Fruit fly (Drosophila melanogaster) whole organism, embryonic: ENCODE results near the gene Atg8b.
A peak's percentile ranks its signal among the peaks of the same experiment; 100 is the strongest.

Experiments used
- Awh ChIP-seq: fragments of 200-800 bp; sonication (Bioruptor generic); IDR thresholded peaks from 2 replicates; pipeline ENCODE4, ENCODE4 v1.3.6; 2022; ENCODE audit warnings: missing biosample characterization, missing genetic modification characterization
- BEAF-32 ChIP-seq: fragments of 200-800 bp; sonication (Bioruptor generic); optimal IDR thresholded peaks from 3 replicates; lab custom pipeline; 2017; ENCODE audit warnings: missing biosample characterization, missing genetic modification characterization, mild to moderate bottlenecking, moderate library complexity, missing genetic modification reagents
- Bgb ChIP-seq: fragments of 200-800 bp; sonication (Bioruptor generic); IDR thresholded peaks from 2 replicates; pipeline ENCODE4 v1.3.6; 2022; ENCODE audit warnings: missing biosample characterization, missing genetic modification characterization; ENCODE audit not compliant: partially characterized antibody
- Bteb2 ChIP-seq: fragments of 200-800 bp; sonication (Bioruptor generic); optimal IDR thresholded peaks from 2 replicates; lab custom pipeline; 2016; ENCODE audit warnings: missing biosample characterization, missing genetic modification characterization
- CG11504 ChIP-seq: fragments of 200-800 bp; sonication (Bioruptor generic); optimal IDR thresholded peaks from 3 replicates; lab custom pipeline; 2019; ENCODE audit warnings: missing biosample characterization, mild to moderate bottlenecking, missing genetic modification characterization, moderate library complexity
- CG12659 ChIP-seq: fragments of 200-800 bp; sonication (Bioruptor generic); optimal IDR thresholded peaks from 3 replicates; lab custom pipeline; 2017; ENCODE audit warnings: mild to moderate bottlenecking, missing biosample characterization, missing genetic modification reagents, missing genetic modification characterization
- CG15479 ChIP-seq: fragments of 200-800 bp; sonication (Bioruptor generic); optimal IDR thresholded peaks from 3 replicates; lab custom pipeline; 2019; ENCODE audit warnings: missing biosample characterization, mild to moderate bottlenecking, missing genetic modification characterization, moderate library complexity
- CG15601 ChIP-seq: fragments of 200-800 bp; sonication (Bioruptor generic); optimal IDR thresholded peaks from 3 replicates; lab custom pipeline; 2019; ENCODE audit warnings: missing biosample characterization, mild to moderate bottlenecking, missing genetic modification characterization, moderate library complexity
- CG2120 ChIP-seq: fragments of 200-800 bp; sonication (Bioruptor generic); optimal IDR thresholded peaks from 3 replicates; lab custom pipeline; 2016; ENCODE audit warnings: missing biosample characterization, missing genetic modification characterization
- CG2678 ChIP-seq: fragments of 200-800 bp; sonication (Bioruptor generic); optimal IDR thresholded peaks from 3 replicates; lab custom pipeline; 2019; ENCODE audit warnings: missing biosample characterization, mild to moderate bottlenecking, missing genetic modification characterization, moderate library complexity
- CG2712 ChIP-seq: fragments of 200-800 bp; optimal IDR thresholded peaks from 3 replicates; lab custom pipeline; 2019; ENCODE audit warnings: missing biosample characterization, mild to moderate bottlenecking, missing genetic modification characterization, moderate library complexity
- CG30020 ChIP-seq: fragments of 200-800 bp; optimal IDR thresholded peaks from 2 replicates; lab custom pipeline; 2019; ENCODE audit warnings: missing biosample characterization, mild to moderate bottlenecking, missing genetic modification characterization, moderate library complexity
- CG3281 ChIP-seq: fragments of 200-800 bp; sonication (Bioruptor generic); optimal IDR thresholded peaks from 3 replicates; lab custom pipeline; 2017; ENCODE audit warnings: missing biosample characterization, mild to moderate bottlenecking, missing genetic modification characterization
- CG34376 ChIP-seq: fragments of 200-800 bp; sonication (Bioruptor generic); optimal IDR thresholded peaks from 2 replicates; lab custom pipeline; 2018; ENCODE audit warnings: missing biosample characterization, mild to moderate bottlenecking, missing genetic modification characterization
- CG4360 ChIP-seq: fragments of 200-800 bp; sonication (Bioruptor generic); IDR thresholded peaks from 2 replicates; pipeline ENCODE4 v1.3.6; 2022; ENCODE audit warnings: missing biosample characterization, missing genetic modification characterization
- CG4707 ChIP-seq: fragments of 200-800 bp; sonication (Bioruptor generic); optimal IDR thresholded peaks from 2 replicates; lab custom pipeline; 2018; ENCODE audit warnings: missing biosample characterization, mild to moderate bottlenecking, missing genetic modification characterization, moderate library complexity
- CG6765 ChIP-seq: fragments of 200-800 bp; sonication (Bioruptor generic); optimal IDR thresholded peaks from 3 replicates; lab custom pipeline; 2017; ENCODE audit warnings: missing biosample characterization, mild to moderate bottlenecking, missing genetic modification characterization
- CG7987 ChIP-seq: fragments of 200-800 bp; sonication (Bioruptor generic); optimal IDR thresholded peaks from 2 replicates; lab custom pipeline; 2018; ENCODE audit warnings: missing biosample characterization, mild to moderate bottlenecking, missing genetic modification characterization, moderate library complexity
- CG9437 ChIP-seq: fragments of 200-800 bp; sonication (Bioruptor generic); optimal IDR thresholded peaks from 2 replicates; lab custom pipeline; 2018; ENCODE audit warnings: missing biosample characterization, mild to moderate bottlenecking, missing genetic modification characterization
- D19A ChIP-seq: fragments of 200-800 bp; optimal IDR thresholded peaks from 3 replicates; lab custom pipeline; 2019; ENCODE audit warnings: missing biosample characterization, mild to moderate bottlenecking, missing genetic modification characterization, moderate library complexity
- Eip74EF ChIP-seq, 2 experiments: fragments of 200-800 bp in 1 of 2; fragments of >200 bp in 1 of 2; sonication (Bioruptor generic) in 1 of 2; optimal IDR thresholded peaks; 2 replicates each; lab custom pipeline; 2017 to 2019; ENCODE audit warnings: missing biosample characterization in 2 of 2, missing genetic modification characterization in 2 of 2, mild to moderate bottlenecking in 1 of 2, moderate library complexity in 1 of 2
- HLHmδ ChIP-seq: fragments of 200-800 bp; sonication (Bioruptor generic); optimal IDR thresholded peaks from 2 replicates; lab custom pipeline; 2018; ENCODE audit warnings: missing biosample characterization, mild to moderate bottlenecking, missing genetic modification characterization, moderate library complexity
- HmgZ ChIP-seq: fragments of 200-800 bp; sonication (Bioruptor generic); optimal IDR thresholded peaks from 2 replicates; lab custom pipeline; 2018; ENCODE audit warnings: missing biosample characterization, mild to moderate bottlenecking, missing genetic modification characterization
- Myb ChIP-seq: fragments of 200-800 bp; sonication (Bioruptor generic); optimal IDR thresholded peaks from 2 replicates; lab custom pipeline; 2016; ENCODE audit warnings: missing biosample characterization, missing genetic modification characterization
- NC2β ChIP-seq: fragments of 200-800 bp; sonication (Bioruptor generic); optimal IDR thresholded peaks from 2 replicates; lab custom pipeline; 2016; ENCODE audit warnings: missing biosample characterization, missing genetic modification characterization
- PHDP ChIP-seq: fragments of 200-800 bp; sonication (Bioruptor generic); optimal IDR thresholded peaks from 3 replicates; lab custom pipeline; 2018; ENCODE audit warnings: missing biosample characterization, mild to moderate bottlenecking, missing genetic modification characterization, moderate library complexity
- Spps ChIP-seq: fragments of 200-800 bp; sonication (Bioruptor generic); optimal IDR thresholded peaks from 2 replicates; lab custom pipeline; 2018; ENCODE audit warnings: missing biosample characterization, mild to moderate bottlenecking, missing genetic modification characterization
- Sry-δ ChIP-seq: fragments of 200-800 bp; sonication (Bioruptor generic); optimal IDR thresholded peaks from 2 replicates; lab custom pipeline; 2016; ENCODE audit warnings: missing biosample characterization, missing genetic modification characterization
- Xbp1 ChIP-seq: fragments of 200-800 bp; sonication (Bioruptor generic); optimal IDR thresholded peaks from 3 replicates; lab custom pipeline; 2016; ENCODE audit warnings: missing biosample characterization, mild to moderate bottlenecking, missing genetic modification characterization
- Xrp1 ChIP-seq: fragments of 200-800 bp; sonication (Bioruptor generic); IDR thresholded peaks from 2 replicates; pipeline ENCODE4 v1.3.6; 2022; ENCODE audit warnings: missing biosample characterization, missing genetic modification characterization
- ac ChIP-seq: fragments of 200-800 bp; sonication (Bioruptor generic); optimal IDR thresholded peaks from 3 replicates; lab custom pipeline; 2017; ENCODE audit warnings: missing biosample characterization, mild to moderate bottlenecking, missing genetic modification characterization
- caup ChIP-seq: fragments of 200-800 bp; sonication (Bioruptor generic); optimal IDR thresholded peaks from 3 replicates; lab custom pipeline; 2017; ENCODE audit warnings: missing biosample characterization, mild to moderate bottlenecking, missing genetic modification characterization, moderate library complexity; ENCODE audit not compliant: severe bottlenecking
- cwo ChIP-seq: fragments of 200-800 bp; sonication (Bioruptor generic); optimal IDR thresholded peaks from 3 replicates; lab custom pipeline; 2017; ENCODE audit warnings: missing biosample characterization, missing genetic modification characterization, mild to moderate bottlenecking, moderate library complexity, missing genetic modification reagents
- exex ChIP-seq: fragments of 200-800 bp; sonication (Bioruptor generic); optimal IDR thresholded peaks from 4 replicates; lab custom pipeline; 2018; ENCODE audit warnings: missing biosample characterization, mild to moderate bottlenecking, missing genetic modification characterization, moderate library complexity
- grau ChIP-seq: fragments of 200-800 bp; optimal IDR thresholded peaks from 3 replicates; lab custom pipeline; 2019; ENCODE audit warnings: missing biosample characterization, mild to moderate bottlenecking, missing genetic modification characterization, moderate library complexity
- hth ChIP-seq: fragments of >200 bp; optimal IDR thresholded peaks from 2 replicates; lab custom pipeline; 2017; ENCODE audit warnings: inconsistent platforms
- kah ChIP-seq: fragments of 200-800 bp; sonication (Bioruptor generic); optimal IDR thresholded peaks from 2 replicates; lab custom pipeline; 2018; ENCODE audit warnings: missing biosample characterization, mild to moderate bottlenecking, missing genetic modification characterization
- luna ChIP-seq: fragments of 200-800 bp; sonication (Bioruptor generic); optimal IDR thresholded peaks from 2 replicates; lab custom pipeline; 2016; ENCODE audit warnings: missing biosample characterization, missing genetic modification characterization
- maf-S ChIP-seq: fragments of 200-800 bp; sonication (Bioruptor generic); optimal IDR thresholded peaks from 2 replicates; lab custom pipeline; 2016; ENCODE audit warnings: missing biosample characterization, missing genetic modification characterization
- oc ChIP-seq: fragments of 200-800 bp; sonication (Bioruptor generic); optimal IDR thresholded peaks from 2 replicates; lab custom pipeline; 2018; ENCODE audit warnings: missing biosample characterization, mild to moderate bottlenecking, missing genetic modification characterization, moderate library complexity
- onecut ChIP-seq: fragments of 200-800 bp; sonication (Bioruptor generic); IDR thresholded peaks from 2 replicates; pipeline ENCODE4 v1.3.6; 2022; ENCODE audit warnings: missing biosample characterization, missing genetic modification characterization
- sd ChIP-seq: fragments of 200-800 bp; sonication (Bioruptor generic); optimal IDR thresholded peaks from 3 replicates; lab custom pipeline; 2018; ENCODE audit warnings: missing biosample characterization, mild to moderate bottlenecking, missing genetic modification characterization, moderate library complexity
- shn ChIP-seq: fragments of 200-800 bp; sonication (Bioruptor generic); optimal IDR thresholded peaks from 3 replicates; lab custom pipeline; 2016; ENCODE audit warnings: missing biosample characterization, missing genetic modification characterization
- sug ChIP-seq: fragments of 200-800 bp; optimal IDR thresholded peaks from 2 replicates; lab custom pipeline; 2019; ENCODE audit warnings: missing biosample characterization, mild to moderate bottlenecking, missing genetic modification characterization, moderate library complexity
- usp ChIP-seq: fragments of >200 bp; optimal IDR thresholded peaks from 2 replicates; lab custom pipeline; 2017; ENCODE audit warnings: missing biosample characterization, missing genetic modification characterization
- vfl ChIP-seq: fragments of 200-800 bp; sonication (Bioruptor generic); optimal IDR thresholded peaks from 2 replicates; lab custom pipeline; 2016; ENCODE audit warnings: missing biosample characterization, missing genetic modification characterization
- yki ChIP-seq: fragments of >200 bp; optimal IDR thresholded peaks from 3 replicates; lab custom pipeline; 2018
- zen ChIP-seq: fragments of 200-800 bp; sonication (Bioruptor generic); optimal IDR thresholded peaks from 3 replicates; lab custom pipeline; 2018; ENCODE audit warnings: missing biosample characterization, mild to moderate bottlenecking, missing genetic modification characterization, moderate library complexity
- zfh2 ChIP-seq: fragments of 200-800 bp; sonication (Bioruptor generic); optimal IDR thresholded peaks from 2 replicates; lab custom pipeline; 2016; ENCODE audit warnings: missing biosample characterization, missing genetic modification characterization

The Atg8b gene

DNA sequence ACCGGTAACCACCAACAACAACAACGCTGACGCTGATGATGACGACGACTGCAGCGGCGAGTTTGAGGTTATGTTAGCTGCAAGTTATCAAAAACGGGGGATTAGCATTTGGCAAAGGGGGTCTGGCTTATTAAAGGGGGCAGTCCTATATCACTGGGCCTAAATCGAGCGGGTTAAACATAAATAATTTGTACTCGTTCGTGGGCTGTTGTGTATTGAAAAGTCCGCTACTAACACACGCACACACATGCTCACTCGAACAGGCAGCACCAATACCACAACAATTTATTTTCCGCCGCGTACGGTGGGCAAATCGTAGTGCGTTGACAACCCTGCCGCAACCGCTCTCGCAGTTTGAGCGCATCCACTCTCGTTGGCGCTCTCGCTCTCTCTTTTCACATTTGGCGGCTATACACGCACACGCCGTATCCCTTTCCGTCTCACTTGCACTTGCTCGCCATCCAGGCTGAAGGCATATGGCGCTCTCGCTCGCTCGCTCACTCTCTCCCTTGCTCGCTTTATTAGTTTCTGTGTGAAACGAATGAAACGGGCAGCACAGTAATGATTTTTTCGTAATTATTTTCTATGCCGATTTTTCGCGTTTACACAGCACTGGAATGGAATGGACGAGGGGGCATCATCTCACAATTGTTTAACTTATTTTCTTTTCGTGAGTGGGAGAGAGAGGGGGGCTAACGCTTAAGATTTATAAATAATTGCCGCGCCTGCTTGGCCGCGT is 7.8 kb downstream of the Atg8b start (continued):
- TF ChIP-seq CG3281 (GFP tag; lab: Kevin White, UChicago) (peak; percentile 34), shn (peak; percentile 48), Myb (GFP tag; lab: Kevin White, UChicago) (peak; percentile 22), CG11504 (tag; lab: Kevin White, UChicago) (peak; percentile 16), CG4360 (GFP tag; lab: Robert Waterston, UW) (no peak), Sry-δ (GFP tag; lab: Kevin White, UChicago) (peak; percentile 7), Spps (no peak), CG7987 (peak; percentile 20), onecut (GFP tag; lab: Robert Waterston, UW) (peak; percentile 65; the same call in 1 of the 2 replicates), CG30020 (tag; lab: Kevin White, UChicago) (no peak), Xbp1 (GFP tag; lab: Kevin White, UChicago) (no peak), Xrp1 (GFP tag; lab: Robert Waterston, UW) (no peak), maf-S (GFP tag; lab: Kevin White, UChicago) (peak; percentile 23), usp (no peak), CG2678 (tag; lab: Kevin White, UChicago) (peak; percentile 28), kah (GFP tag; lab: Kevin White, UChicago) (peak; percentile 43), caup (GFP tag; lab: Kevin White, UChicago) (peak; percentile 46), CG34376 (GFP tag; lab: Kevin White, UChicago) (peak; percentile 76), luna (peak; percentile 13), PHDP (peak; percentile 2), CG12659 (peak; percentile 51), Bteb2 (GFP tag; lab: Kevin White, UChicago) (peak; percentile 49), Bgb (GFP tag; lab: Robert Waterston, UW) (no peak), vfl (GFP tag; lab: Kevin White, UChicago) (peak; percentile 51), CG15601 (tag; lab: Kevin White, UChicago) (peak; percentile 39), sug (tag; lab: Kevin White, UChicago) (peak; percentile 40), CG2120 (peak; percentile 60), oc (tag; lab: Kevin White, UChicago) (peak; percentile 29), CG2712 (tag; lab: Kevin White, UChicago) (peak; percentile 31), HmgZ (tag; lab: Kevin White, UChicago) (peak; percentile 64), zen (peak; percentile 72), yki (lab: Kevin White, UChicago) (peak; percentile 98), D19A (peak; percentile 5), BEAF-32 (GFP tag; lab: Kevin White, UChicago) (peak; percentile 20), cwo (peak; percentile 72), zfh2 (GFP tag; lab: Kevin White, UChicago) (peak; percentile 51), CG9437 (no peak), CG4707 (GFP tag; lab: Kevin White, UChicago) (peak; percentile 45), sd (tag; lab: Kevin White, UChicago) (peak; percentile 38), ac (peak; percentile 24), CG15479 (GFP tag; lab: Kevin White, UChicago) (peak; percentile 57), grau (tag; lab: Kevin White, UChicago) (peak; percentile 31), HLHmδ (GFP tag; lab: Kevin White, UChicago) (peak; percentile 72), NC2β (GFP tag; lab: Kevin White, UChicago) (peak; percentile 44), exex (peak; percentile 62), Eip74EF (GFP tag; optimal IDR thresholded peaks at IDR 0.05; lab: Kevin White, UChicago) (peak in 1 of 2 experiments; percentile 15), CG6765 (peak; percentile 36), Awh (GFP tag; lab: Robert Waterston, UW) (no peak), hth (lab: Kevin White, UChicago) (no peak)
